Worm (Caenorhabditis elegans): ENCODE measurements around the gene citk-2.

The citk-2 gene

ce11 chrII:5016977-5017585, 17.8 kb downstream of the citk-2 start (continued):
- TF ChIP-seq vab-15 (tag; optimal IDR thresholded peaks at IDR 0.05) (no peak), lin-14 (GFP tag; optimal IDR thresholded peaks at IDR 0.05) (peak; percentile 93), ceh-8 (GFP tag; optimal IDR thresholded peaks at IDR 0.05) (peak; percentile 20), swsn-7 (tag; optimal IDR thresholded peaks at IDR 0.05) (peak; percentile 69), lir-3 (tag; optimal IDR thresholded peaks at IDR 0.05; ENCODE audit: poor library complexity) (peak; percentile 26), ztf-11 (tag; optimal IDR thresholded peaks at IDR 0.05) (peak in 1 of 2 experiments; percentile 12), xbp-1 (tag; optimal IDR thresholded peaks at IDR 0.05) (peak; percentile 38), jun-1 (tag; optimal IDR thresholded peaks at IDR 0.05) (peak; percentile 64), blmp-1 (tag; optimal IDR thresholded peaks at IDR 0.05) (peak; percentile 20), dsc-1 (tag; optimal IDR thresholded peaks at IDR 0.05) (peak; percentile 35), fkh-8 (tag; optimal IDR thresholded peaks at IDR 0.05) (peak; percentile 69), nhr-11 (tag; optimal IDR thresholded peaks at IDR 0.05) (no peak), egl-13 (tag; optimal IDR thresholded peaks at IDR 0.05) (peak; percentile 48), efl-1 (optimal IDR thresholded peaks at IDR 0.05) (peak; percentile 72 to 79), efl-1 (GFP tag; optimal IDR thresholded peaks at IDR 0.05 in 1 of 2) (peak; percentile 28 to 92), Y116A8C.19 (tag; optimal IDR thresholded peaks at IDR 0.05; ENCODE audit: borderline replicate concordance) (no peak), snpc-4 (tag; optimal IDR thresholded peaks at IDR 0.05) (peak; percentile 48), nhr-77 (tag; optimal IDR thresholded peaks at IDR 0.05) (peak; percentile 16), unc-86 (tag; optimal IDR thresholded peaks at IDR 0.05) (peak; percentile 75), C04F5.9 (tag; optimal IDR thresholded peaks at IDR 0.05) (no peak), hpl-2 (GFP tag; optimal IDR thresholded peaks at IDR 0.05) (no peak), nhr-20 (tag; optimal IDR thresholded peaks at IDR 0.05) (peak; percentile 58), rnt-1 (tag; optimal IDR thresholded peaks at IDR 0.05) (peak; percentile 47), ceh-88 (GFP tag; IDR thresholded peaks at IDR 0.05) (no peak), mab-9 (GFP tag; IDR thresholded peaks at IDR 0.05) (peak; percentile 18; the same call in 1 of the 2 replicates), ceh-90 (tag; optimal IDR thresholded peaks at IDR 0.05) (no peak), pag-3 (tag; optimal IDR thresholded peaks at IDR 0.05; ENCODE audit: borderline replicate concordance, insufficient read depth) (no peak), grh-1 (GFP tag; IDR thresholded peaks at IDR 0.05) (no peak), sptf-1 (tag; optimal IDR thresholded peaks at IDR 0.05) (no peak), unc-130 (tag; optimal IDR thresholded peaks at IDR 0.05) (no peak), nhr-84 (tag; optimal IDR thresholded peaks at IDR 0.05) (no peak), tlp-1 (tag; optimal IDR thresholded peaks at IDR 0.05) (no peak)

ce11 chrII:5018578-5018977, 19.3 kb downstream of the citk-2 start:
- no peak for TF ChIP-seq efl-1 (optimal IDR thresholded peaks at IDR 0.05)
- peak in 1 of 2 experiments; percentile 88 for TF ChIP-seq efl-1 (GFP tag; optimal IDR thresholded peaks at IDR 0.05 in 1 of 2)
- no peak for TF ChIP-seq nhr-237 (tag; optimal IDR thresholded peaks at IDR 0.05)
- TF ChIP-seq ces-1 (GFP tag; optimal IDR thresholded peaks at IDR 0.05): no peak

ce11 chrII:5019389-5020108, 20.2 kb downstream of the citk-2 start:
- TF ChIP-seq efl-1 (optimal IDR thresholded peaks at IDR 0.05) (no peak), efl-1 (GFP tag; optimal IDR thresholded peaks at IDR 0.05 in 1 of 2) (peak in 1 of 2 experiments; percentile 89), pqm-1 (tag; optimal IDR thresholded peaks at IDR 0.05) (peak; percentile 20), egl-27 (tag; optimal IDR thresholded peaks at IDR 0.05) (no peak), nhr-71 (tag; optimal IDR thresholded peaks at IDR 0.05) (peak; percentile 54), lsy-2 (tag; optimal IDR thresholded peaks at IDR 0.05) (peak; percentile 10 to 60), nhr-90 (tag; optimal IDR thresholded peaks at IDR 0.05; ENCODE audit: poor library complexity) (peak; percentile 24), dpl-1 (GFP tag; optimal IDR thresholded peaks at IDR 0.05) (peak in 1 of 3 experiments; percentile 15), mab-9 (GFP tag; IDR thresholded peaks at IDR 0.05) (no peak), blmp-1 (tag; optimal IDR thresholded peaks at IDR 0.05) (peak; percentile 24), elt-2 (tag; optimal IDR thresholded peaks at IDR 0.05) (peak; percentile 96), elt-3 (tag; optimal IDR thresholded peaks at IDR 0.05) (peak in 5 of 6 experiments; percentile 12 to 89 (median 84)), unc-86 (tag; optimal IDR thresholded peaks at IDR 0.05) (no peak), snu-23 (GFP tag; optimal IDR thresholded peaks at IDR 0.05) (peak; percentile 53), nhr-85 (tag) (peak; percentile 89), xbp-1 (tag; optimal IDR thresholded peaks at IDR 0.05) (no peak), nhr-20 (tag; optimal IDR thresholded peaks at IDR 0.05) (peak; percentile 57), ceh-88 (GFP tag; IDR thresholded peaks at IDR 0.05) (0 out of 2 replicates have a peak, but pooled peaks have one; percentile 16), mdl-1 (tag; optimal IDR thresholded peaks at IDR 0.05) (peak in 1 of 2 experiments; percentile 23), ztf-4 (tag; optimal IDR thresholded peaks at IDR 0.05) (no peak), lin-13 (GFP tag; optimal IDR thresholded peaks at IDR 0.05) (no peak), lin-14 (GFP tag; optimal IDR thresholded peaks at IDR 0.05) (peak; percentile 81)
